Fruit fly (Drosophila melanogaster): ENCODE measurements around the gene Nagk.

Nagk gene

DNA sequence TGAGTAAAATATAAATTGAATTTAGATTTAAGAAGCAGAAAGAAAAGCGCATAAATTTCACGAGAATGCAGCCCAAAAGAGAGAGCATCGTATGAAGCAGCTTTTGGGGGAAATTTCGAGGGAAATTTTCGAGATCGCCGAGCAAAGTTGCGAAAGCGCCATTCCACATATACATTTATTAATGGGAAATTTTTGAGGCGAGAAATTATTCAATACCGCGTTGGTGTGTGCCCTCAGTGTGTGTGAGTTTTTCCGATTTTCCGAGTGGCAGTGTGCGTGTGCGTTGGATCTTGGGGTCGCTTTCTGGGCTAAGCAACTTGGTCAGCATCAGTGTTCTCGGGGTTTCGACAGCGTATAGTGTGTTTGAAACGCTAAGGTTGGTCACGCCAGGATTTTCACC lies 33.1 kb downstream of the Nagk start, which contains the start of gene Tm2:
TSS of gene Tm2 (plus strand) at position 270 of the 400 bp plus-strand sequence.
- TF ChIP-seq CG17801 (GFP tag; optimal IDR thresholded peaks at IDR 0.05; ENCODE audit: partially characterized antibody) = no peak

dm6 chr3R:15305246-15305645 lies 37.8 kb downstream of the Nagk start:
- no peak for TF ChIP-seq CG17801 (GFP tag; optimal IDR thresholded peaks at IDR 0.05; ENCODE audit: partially characterized antibody)

DNA sequence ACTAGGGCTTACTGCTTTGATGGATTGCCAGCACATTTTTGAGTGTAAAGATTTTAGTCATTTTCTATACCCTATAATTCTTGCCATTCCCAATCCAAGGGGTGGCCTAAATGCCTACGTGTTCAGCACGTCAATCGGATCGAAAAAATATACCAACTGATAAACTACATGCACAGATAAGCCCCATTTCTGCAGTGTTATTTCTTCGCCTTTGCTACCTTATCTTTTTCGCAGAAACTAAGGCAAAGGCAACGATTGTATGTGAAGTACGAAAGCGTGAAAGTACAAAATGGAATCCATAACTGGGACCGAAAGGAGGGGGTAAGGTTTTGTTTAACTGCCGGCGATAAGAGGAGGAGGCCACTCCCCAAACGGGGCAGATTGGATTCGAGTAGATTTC lies 45.2 kb downstream of the Nagk start:
- no peak for TF ChIP-seq CG17801 (GFP tag; optimal IDR thresholded peaks at IDR 0.05; ENCODE audit: partially characterized antibody)

DNA sequence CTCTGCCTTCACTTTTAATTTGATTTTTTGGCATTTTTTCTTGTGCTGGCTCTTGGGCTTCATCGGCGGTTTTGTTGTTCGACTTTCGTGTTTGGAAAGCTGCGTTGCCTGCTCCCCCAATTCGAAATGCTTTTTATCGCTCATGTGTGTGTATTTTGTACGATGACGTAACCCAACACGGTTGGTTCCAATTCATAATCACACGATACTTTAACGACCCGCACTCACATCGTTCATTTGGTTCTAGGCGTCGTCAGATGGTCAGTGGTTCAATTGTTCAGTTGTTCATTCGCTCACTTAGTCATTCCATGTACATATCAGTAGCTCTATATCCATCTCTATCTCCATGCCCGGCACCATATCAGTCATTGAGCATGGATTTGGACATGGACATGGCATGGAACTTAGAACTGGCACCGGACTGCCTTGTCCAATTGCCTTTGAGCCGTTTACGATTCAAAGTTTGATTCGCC lies 49.1 kb downstream of the Nagk start:
- TF ChIP-seq CG17801 (GFP tag; optimal IDR thresholded peaks at IDR 0.05; ENCODE audit: partially characterized antibody) = no peak

DNA sequence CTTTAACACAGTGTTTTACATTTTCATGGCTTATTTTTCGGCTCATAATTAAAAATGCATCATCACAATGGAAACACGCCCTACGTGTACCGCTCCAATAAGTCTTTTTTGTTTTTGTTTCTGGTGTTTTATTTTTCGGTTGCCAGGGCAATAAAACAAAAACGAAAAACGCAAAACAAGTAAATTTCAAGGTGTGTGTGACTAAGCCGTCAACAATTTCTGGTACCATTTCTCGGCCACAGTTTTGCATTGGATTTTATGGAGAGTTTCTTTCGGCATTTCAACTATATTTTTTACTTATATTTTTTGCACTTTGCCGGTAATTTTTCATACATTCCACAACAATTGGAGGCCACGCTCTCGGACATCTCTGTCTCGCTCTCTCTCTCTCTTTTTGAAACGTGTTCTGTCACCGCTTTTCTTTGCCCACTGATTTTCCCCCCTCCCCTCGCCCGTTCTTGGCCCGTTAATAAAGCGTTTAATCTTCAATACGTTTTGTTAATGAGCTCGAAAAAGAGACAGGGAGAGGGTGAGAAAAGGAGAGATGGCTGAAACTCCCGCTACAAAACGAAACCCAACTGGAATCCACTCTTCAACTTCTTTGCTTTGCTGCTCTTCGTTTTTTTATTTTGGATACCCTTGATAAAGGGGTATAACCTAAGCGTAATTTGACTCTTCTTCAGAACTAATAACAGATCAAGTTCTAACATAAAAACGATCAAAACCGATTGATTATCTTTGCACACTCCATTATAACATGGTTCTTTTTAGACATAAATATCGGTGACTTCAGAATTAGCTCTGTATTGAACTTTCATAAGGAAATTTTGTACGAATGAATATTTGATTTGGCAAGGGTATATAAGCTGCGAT lies 49.8 kb downstream of the Nagk start:
- TF ChIP-seq CG17801 (GFP tag; optimal IDR thresholded peaks at IDR 0.05; ENCODE audit: partially characterized antibody) = peak; percentile 98

- TF ChIP-seq CG17801 (GFP tag; optimal IDR thresholded peaks at IDR 0.05; ENCODE audit: partially characterized antibody) = no peak
These were observed 50.6 kb downstream of the Nagk start for dm6 chr3R:15292241-15293004.

- TF ChIP-seq CG17801 (GFP tag; optimal IDR thresholded peaks at IDR 0.05; ENCODE audit: partially characterized antibody) = no peak
These were observed 51.4 kb downstream of the Nagk start for dm6 chr3R:15291551-15292223.

DNA sequence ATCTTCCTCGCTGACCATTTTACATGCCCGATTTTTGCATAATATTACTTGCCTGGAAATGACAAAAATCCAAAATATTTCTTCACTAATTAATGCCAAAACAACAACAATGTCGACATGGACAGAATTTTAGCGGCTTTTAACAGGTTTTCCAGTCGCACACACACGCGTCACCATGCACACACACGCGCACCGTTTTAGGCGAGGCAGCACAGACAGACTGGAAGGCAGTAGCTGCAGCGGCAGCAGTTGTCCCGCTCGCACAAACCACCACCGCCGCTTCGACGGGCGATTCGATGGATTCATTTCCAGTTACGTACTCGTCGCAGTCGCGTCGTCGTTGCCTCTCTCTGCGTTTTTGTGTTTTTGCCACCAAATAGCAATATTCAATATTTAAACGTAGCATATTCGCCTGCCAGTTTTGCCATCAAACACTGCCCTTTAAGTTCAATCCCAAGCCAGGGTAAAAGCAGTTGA lies 52.4 kb downstream of the Nagk start, which contains the start of gene CG45218:
TSS of gene CG45218 (minus strand) at position 158 of the 477 bp plus-strand sequence.
- peak; percentile 68 for TF ChIP-seq CG17801 (GFP tag; optimal IDR thresholded peaks at IDR 0.05; ENCODE audit: partially characterized antibody)

- TF ChIP-seq CG17801 (GFP tag; optimal IDR thresholded peaks at IDR 0.05; ENCODE audit: partially characterized antibody) = no peak
These were observed 53.0 kb downstream of the Nagk start for dm6 chr3R:15289828-15290641.

DNA sequence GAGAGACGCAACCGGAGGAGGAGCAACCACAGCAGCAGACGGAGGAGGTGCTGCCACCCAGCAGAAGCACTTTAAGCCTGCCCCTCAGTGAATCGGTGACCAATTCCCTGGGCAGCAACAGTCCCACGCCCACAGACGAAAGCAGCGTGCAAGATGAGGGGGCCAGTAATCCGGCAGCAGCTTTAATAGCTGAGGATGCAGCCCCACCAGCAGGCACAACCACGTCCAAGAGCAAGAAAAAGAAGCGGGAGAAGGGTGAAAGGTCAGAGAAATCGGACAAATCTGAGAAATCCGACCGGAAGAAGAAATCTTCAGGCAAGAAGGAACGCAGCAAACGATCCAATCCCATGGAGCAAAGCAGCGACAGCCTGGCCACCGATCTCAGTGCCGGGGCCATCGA lies 54.3 kb downstream of the Nagk start:
- no peak for TF ChIP-seq CG17801 (GFP tag; optimal IDR thresholded peaks at IDR 0.05; ENCODE audit: partially characterized antibody)

Data from ovary, adult (tissue).